Fruit fly (Drosophila melanogaster) S2 (cell line): ENCODE data around the gene LanB1.

Source experiments
- CG8478 ChIP-seq: fragments of >200 bp; optimal IDR thresholded peaks from 2 replicates; lab custom pipeline; 2018
- CTCF ChIP-seq, 2 experiments: fragments of >200 bp; optimal IDR thresholded peaks; 2 replicates each; lab custom pipeline; 2018

- TF ChIP-seq CTCF (optimal IDR thresholded peaks at IDR 0.05; lab: Kevin White, UChicago): no peak
- TF ChIP-seq CG8478 (lab: Kevin White, UChicago): no peak
These were observed 28.9 kb downstream of the LanB1 start, which contains the start of gene CG14537 for dm6 chr2L:7840152-7840551.
